Worm (Caenorhabditis elegans): ENCODE results near the gene mltn-10.

DNA sequence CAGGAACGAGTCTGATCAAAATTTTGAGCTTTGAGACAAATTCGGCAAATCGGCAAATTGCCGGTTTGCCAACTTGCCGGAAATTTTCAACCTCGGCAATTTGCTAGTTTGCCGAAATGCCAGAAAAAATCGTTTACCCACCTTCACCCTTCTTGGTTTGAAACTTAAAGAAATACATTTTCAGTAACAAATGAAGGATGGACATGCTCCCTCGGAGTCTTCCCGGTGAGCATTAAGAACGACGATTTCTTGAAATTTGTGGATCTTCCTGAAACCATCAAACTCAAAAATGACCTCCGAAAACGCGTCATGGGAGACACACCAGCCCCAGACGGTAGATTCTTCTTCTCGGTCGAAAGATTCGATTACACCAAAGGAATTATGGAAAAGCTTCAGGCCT lies 20.1 kb upstream of the mltn-10 start:
- no peak for TF ChIP-seq nhr-28 (tag; optimal IDR thresholded peaks at IDR 0.05)
- TF ChIP-seq nhr-6 (tag; optimal IDR thresholded peaks at IDR 0.05), result no peak
- TF ChIP-seq snpc-4 (tag; optimal IDR thresholded peaks at IDR 0.05), result no peak
- TF ChIP-seq lin-15B (tag; optimal IDR thresholded peaks at IDR 0.05), result no peak
- TF ChIP-seq hlh-11 (tag; optimal IDR thresholded peaks at IDR 0.05), result no peak
- peak; percentile 34 for TF ChIP-seq ama-1 (optimal IDR thresholded peaks at IDR 0.05)
- no peak for TF ChIP-seq ceh-28 (tag; optimal IDR thresholded peaks at IDR 0.05)
- no peak for TF ChIP-seq dve-1 (tag; optimal IDR thresholded peaks at IDR 0.05; ENCODE audit: insufficient read depth)
- no peak for TF ChIP-seq R02D3.7 (tag; optimal IDR thresholded peaks at IDR 0.05)
- TF ChIP-seq pha-4 (GFP tag; IDR thresholded peaks at IDR 0.05), result no peak
- no peak for TF ChIP-seq pha-4 (tag; optimal IDR thresholded peaks at IDR 0.05)
- no peak for TF ChIP-seq fos-1 (tag; optimal IDR thresholded peaks at IDR 0.05)
- no peak for TF ChIP-seq lsy-2 (tag; optimal IDR thresholded peaks at IDR 0.05)
- no peak for TF ChIP-seq nhr-41 (GFP tag; IDR thresholded peaks at IDR 0.05)
- TF ChIP-seq arid-1 (GFP tag; conservative IDR thresholded peaks at IDR 0.05), result no peak

Measured in whole organism, L4 larva.